Worm (Caenorhabditis elegans) whole organism, L3 larva: ENCODE results near the gene tpst-1.

ENCODE experiments used
- R02D3.7 ChIP-seq: fragments of 150-350 bp; optimal IDR thresholded peaks from 2 replicates; lab custom pipeline; 2014; ENCODE audit warnings: missing biosample characterization, missing genetic modification characterization
- ZK546.5 ChIP-seq: sonication (generic microtip); optimal IDR thresholded peaks from 2 replicates; lab custom pipeline; 2017; ENCODE audit warnings: missing biosample characterization, missing genetic modification characterization
- ama-1 ChIP-seq: fragments of 150-350 bp; optimal IDR thresholded peaks from 2 replicates; lab custom pipeline; 2018
- ceh-16 ChIP-seq: sonication (generic microtip); optimal IDR thresholded peaks from 2 replicates; lab custom pipeline; 2017; ENCODE audit warnings: missing biosample characterization, missing genetic modification characterization
- ceh-28 ChIP-seq: fragments of 150-350 bp; optimal IDR thresholded peaks from 2 replicates; lab custom pipeline; 2014; ENCODE audit warnings: missing biosample characterization, missing genetic modification reagents, missing genetic modification characterization
- ceh-82 ChIP-seq: fragments of 150-350 bp; optimal IDR thresholded peaks from 2 replicates; lab custom pipeline; 2014; ENCODE audit warnings: missing biosample characterization, missing genetic modification characterization
- egl-5 ChIP-seq: fragments of 150-350 bp; optimal IDR thresholded peaks from 2 replicates; lab custom pipeline; 2017; ENCODE audit warnings: missing biosample characterization, missing genetic modification reagents, missing genetic modification characterization, inconsistent platforms
- elt-2 ChIP-seq: sonication (generic microtip); optimal IDR thresholded peaks from 2 replicates; lab custom pipeline; 2016; ENCODE audit warnings: missing genetic modification reagents, mild to moderate bottlenecking, missing genetic modification characterization, missing compliant biosample characterization
- elt-3 ChIP-seq, 3 experiments: fragments of 150-350 bp in 1 of 3; sonication (generic microtip) in 2 of 3; optimal IDR thresholded peaks; 2 replicates in 2 of 3; 4 replicates in 1 of 3; lab custom pipeline; 2014 to 2017; ENCODE audit warnings: missing biosample characterization in 3 of 3, missing genetic modification characterization in 3 of 3
- eor-1 ChIP-seq, 2 experiments: fragments of 150-350 bp; optimal IDR thresholded peaks; 2 replicates each; lab custom pipeline; 2014 to 2018; ENCODE audit warnings: missing biosample characterization in 2 of 2, missing genetic modification characterization in 2 of 2
- fkh-10 ChIP-seq: sonication (generic microtip); optimal IDR thresholded peaks from 2 replicates; lab custom pipeline; 2017; ENCODE audit warnings: missing biosample characterization, missing genetic modification reagents, missing genetic modification characterization
- fkh-2 ChIP-seq: fragments of 150-350 bp; optimal IDR thresholded peaks from 2 replicates; lab custom pipeline; 2014; ENCODE audit warnings: missing biosample characterization, missing genetic modification reagents, missing genetic modification characterization
- hmg-11 ChIP-seq: sonication (generic microtip); optimal IDR thresholded peaks from 2 replicates; lab custom pipeline; 2016; ENCODE audit warnings: missing genetic modification characterization, missing compliant biosample characterization
- lin-15B ChIP-seq: fragments of 150-350 bp; optimal IDR thresholded peaks from 2 replicates; lab custom pipeline; 2014; ENCODE audit warnings: missing biosample characterization, missing genetic modification characterization
- lin-39 ChIP-seq: fragments of 150-350 bp; optimal IDR thresholded peaks from 2 replicates; lab custom pipeline; 2018; ENCODE audit warnings: missing biosample characterization, missing genetic modification reagents, missing genetic modification characterization
- mdl-1 ChIP-seq: fragments of 150-350 bp; optimal IDR thresholded peaks from 2 replicates; lab custom pipeline; 2014; ENCODE audit warnings: missing biosample characterization, missing genetic modification characterization
- mml-1 ChIP-seq: fragments of 150-350 bp; sonication (generic microtip); optimal IDR thresholded peaks from 3 replicates; lab custom pipeline; 2014; ENCODE audit warnings: missing biosample characterization, missing genetic modification characterization
- nfya-1 ChIP-seq: sonication (generic microtip); optimal IDR thresholded peaks from 2 replicates; lab custom pipeline; 2017; ENCODE audit warnings: missing genetic modification characterization, mild to moderate bottlenecking, missing compliant biosample characterization, antibody characterized with exemption, moderate library complexity; ENCODE audit not compliant: insufficient read depth
- nhr-12 ChIP-seq: fragments of 150-350 bp; optimal IDR thresholded peaks from 2 replicates; lab custom pipeline; 2014; ENCODE audit warnings: missing biosample characterization, missing genetic modification characterization
- nhr-23 ChIP-seq: fragments of 150-350 bp; optimal IDR thresholded peaks from 2 replicates; lab custom pipeline; 2014; ENCODE audit warnings: missing biosample characterization, missing genetic modification reagents, missing genetic modification characterization
- nhr-237 ChIP-seq: fragments of 150-350 bp; optimal IDR thresholded peaks from 2 replicates; lab custom pipeline; 2014; ENCODE audit warnings: missing biosample characterization, missing genetic modification characterization
- nhr-25 ChIP-seq: sonication (generic microtip); optimal IDR thresholded peaks from 2 replicates; lab custom pipeline; 2017; ENCODE audit warnings: missing biosample characterization, missing genetic modification characterization
- nhr-28 ChIP-seq: fragments of 150-350 bp; optimal IDR thresholded peaks from 2 replicates; lab custom pipeline; 2014; ENCODE audit warnings: missing biosample characterization, missing genetic modification characterization
- nhr-43 ChIP-seq: sonication (generic microtip); optimal IDR thresholded peaks from 2 replicates; lab custom pipeline; 2016; ENCODE audit warnings: mild to moderate bottlenecking, missing genetic modification characterization, missing compliant biosample characterization; ENCODE audit not compliant: poor library complexity, severe bottlenecking
- nhr-67 ChIP-seq: fragments of 150-350 bp; optimal IDR thresholded peaks from 2 replicates; lab custom pipeline; 2014; ENCODE audit warnings: missing biosample characterization, missing genetic modification characterization
- pha-4 ChIP-seq: fragments of 150-350 bp; optimal IDR thresholded peaks from 2 replicates; lab custom pipeline; 2014; ENCODE audit warnings: missing biosample characterization, missing genetic modification reagents, missing genetic modification characterization
- pqm-1 ChIP-seq: fragments of 150-350 bp; optimal IDR thresholded peaks from 2 replicates; lab custom pipeline; 2017; ENCODE audit warnings: missing biosample characterization, missing genetic modification characterization, inconsistent platforms
- sea-2 ChIP-seq: fragments of 150-350 bp; sonication (generic microtip); optimal IDR thresholded peaks from 4 replicates; lab custom pipeline; 2014; ENCODE audit warnings: missing biosample characterization, missing genetic modification reagents, missing genetic modification characterization
- snpc-4 ChIP-seq: fragments of 150-350 bp; optimal IDR thresholded peaks from 2 replicates; lab custom pipeline; 2014; ENCODE audit warnings: missing biosample characterization, missing genetic modification characterization
- tbx-2 ChIP-seq: sonication (generic microtip); optimal IDR thresholded peaks from 2 replicates; lab custom pipeline; 2016; ENCODE audit warnings: mild to moderate bottlenecking, missing genetic modification characterization, missing compliant biosample characterization
- unc-39 ChIP-seq: sonication (generic microtip); optimal IDR thresholded peaks from 4 replicates; lab custom pipeline; 2017; ENCODE audit warnings: missing biosample characterization, missing genetic modification characterization
- unc-62 ChIP-seq: fragments of 150-350 bp; sonication (generic microtip); optimal IDR thresholded peaks from 4 replicates; lab custom pipeline; 2014; ENCODE audit warnings: missing biosample characterization, missing genetic modification reagents, missing genetic modification characterization
- ztf-4 ChIP-seq: fragments of 150-350 bp; optimal IDR thresholded peaks from 2 replicates; lab custom pipeline; 2014; ENCODE audit warnings: missing biosample characterization, missing genetic modification characterization

The tpst-1 gene

DNA sequence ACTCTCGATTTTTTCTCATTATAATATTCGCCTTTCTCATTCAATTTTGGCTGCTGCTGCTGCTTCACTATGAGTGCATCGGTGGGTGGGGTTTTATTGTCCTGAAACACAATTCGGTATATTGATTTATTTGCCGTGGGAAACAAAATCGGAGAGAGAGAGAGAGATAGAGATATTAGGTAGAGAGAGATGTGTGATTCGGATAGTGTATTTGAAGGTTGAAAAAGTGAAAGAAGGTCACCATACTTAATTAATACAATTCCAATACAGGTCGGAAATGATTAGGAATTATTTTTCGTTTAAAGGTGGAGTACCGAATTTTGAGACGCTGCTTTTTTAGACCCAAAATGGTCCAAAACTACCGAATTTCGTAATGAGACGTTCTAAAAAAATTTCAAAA is at the start of gene tpst-1:
Gene tpst-1, minus strand, starts transcription at position 101 of the 400 bp plus-strand sequence.
- TF ChIP-seq unc-62 (GFP tag; lab: Kevin White, UChicago) = no peak
- no peak for TF ChIP-seq fkh-2 (tag; lab: Kevin White, UChicago)
- no peak for TF ChIP-seq sea-2
- TF ChIP-seq nhr-12 (tag; lab: Kevin White, UChicago) = no peak
- TF ChIP-seq nhr-43 (tag; lab: Kevin White, UChicago) = no peak
- TF ChIP-seq ceh-28 (tag; lab: Kevin White, UChicago) = no peak
- TF ChIP-seq ceh-82 = no peak
- no peak for TF ChIP-seq R02D3.7
- no peak for TF ChIP-seq ama-1 (lab: Kevin White, UChicago)
- TF ChIP-seq nhr-237 (tag; lab: Kevin White, UChicago) = no peak
- no peak for TF ChIP-seq elt-3 (tag; optimal IDR thresholded peaks at IDR 0.05; lab: Kevin White, UChicago)

DNA sequence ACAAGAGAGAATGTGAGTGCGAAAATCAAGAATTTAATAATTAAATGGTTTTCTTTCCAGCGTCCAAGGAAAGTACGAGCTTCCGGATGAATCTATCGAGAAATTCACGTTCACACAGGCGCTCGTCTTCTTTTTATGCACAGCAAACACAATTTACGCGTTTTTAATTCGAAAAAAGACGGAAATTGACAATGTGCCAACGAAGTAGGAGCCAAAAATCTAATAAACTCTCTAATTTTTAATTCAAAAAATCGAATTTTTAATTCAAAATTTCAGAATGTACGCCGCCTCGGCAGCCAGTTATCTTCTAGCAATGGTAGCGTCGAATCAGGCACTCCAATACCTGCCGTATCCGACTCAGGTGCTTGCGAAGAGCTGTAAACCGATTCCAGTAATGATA is 49.6 kb upstream of the tpst-1 start:
- TF ChIP-seq nhr-28 (tag; lab: Kevin White, UChicago) (no peak), unc-39 (no peak), ZK546.5 (no peak), unc-62 (GFP tag; lab: Kevin White, UChicago) (no peak), ceh-16 (tag; lab: Kevin White, UChicago) (no peak), sea-2 (no peak), nhr-25 (no peak), ceh-28 (tag; lab: Kevin White, UChicago) (no peak), ztf-4 (tag; lab: Kevin White, UChicago) (no peak), ceh-82 (no peak), elt-2 (tag; lab: Kevin White, UChicago) (no peak), snpc-4 (no peak), mml-1 (no peak), pqm-1 (tag; lab: Kevin White, UChicago) (no peak), fkh-10 (no peak)

DNA sequence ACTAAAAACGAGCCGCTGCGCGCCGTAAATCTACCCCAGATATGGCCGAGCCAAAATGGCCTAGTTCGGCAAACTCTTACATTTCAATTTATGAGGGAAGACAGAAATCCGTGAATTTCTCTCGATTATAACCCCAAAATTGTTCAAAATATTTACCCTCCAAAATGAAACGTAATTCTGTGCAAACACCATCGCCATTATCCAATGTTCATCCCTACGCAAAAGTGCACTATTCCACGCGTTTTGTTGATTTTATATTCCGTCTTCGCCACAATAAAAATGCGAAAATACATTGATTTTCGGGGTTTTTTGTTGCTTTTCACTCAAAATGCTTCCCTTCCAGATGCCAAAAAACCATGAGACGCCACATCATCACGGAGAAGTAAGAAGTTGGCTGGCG is 49.1 kb upstream of the tpst-1 start, which contains the start of gene hut-1:
Gene hut-1, plus strand, starts transcription at position 344 of the 400 bp plus-strand sequence.
- TF ChIP-seq pha-4 (tag; lab: Kevin White, UChicago) = peak; percentile 84
- peak; percentile 63 for TF ChIP-seq hmg-11
- TF ChIP-seq ama-1 (lab: Kevin White, UChicago) = no peak
- TF ChIP-seq ztf-4 (tag; lab: Kevin White, UChicago) = no peak
- no peak for TF ChIP-seq nhr-237 (tag; lab: Kevin White, UChicago)
- peak; percentile 44 for TF ChIP-seq lin-15B
- TF ChIP-seq mdl-1 (tag; lab: Kevin White, UChicago) = no peak
- TF ChIP-seq nhr-67 = no peak
- TF ChIP-seq nhr-25 = no peak
- peak; percentile 93 for TF ChIP-seq egl-5 (tag; lab: Kevin White, UChicago)
- peak; percentile 9 for TF ChIP-seq snpc-4
- TF ChIP-seq lin-39 (tag; lab: Kevin White, UChicago) = peak; percentile 38
- TF ChIP-seq nfya-1 (tag; lab: Kevin White, UChicago) = peak; percentile 68
- TF ChIP-seq nhr-23 (tag; lab: Kevin White, UChicago) = peak; percentile 16
- TF ChIP-seq eor-1 (tag; optimal IDR thresholded peaks at IDR 0.05; lab: Kevin White, UChicago) = no peak
- TF ChIP-seq nhr-28 (tag; lab: Kevin White, UChicago) = no peak
- no peak for TF ChIP-seq fkh-2 (tag; lab: Kevin White, UChicago)

DNA sequence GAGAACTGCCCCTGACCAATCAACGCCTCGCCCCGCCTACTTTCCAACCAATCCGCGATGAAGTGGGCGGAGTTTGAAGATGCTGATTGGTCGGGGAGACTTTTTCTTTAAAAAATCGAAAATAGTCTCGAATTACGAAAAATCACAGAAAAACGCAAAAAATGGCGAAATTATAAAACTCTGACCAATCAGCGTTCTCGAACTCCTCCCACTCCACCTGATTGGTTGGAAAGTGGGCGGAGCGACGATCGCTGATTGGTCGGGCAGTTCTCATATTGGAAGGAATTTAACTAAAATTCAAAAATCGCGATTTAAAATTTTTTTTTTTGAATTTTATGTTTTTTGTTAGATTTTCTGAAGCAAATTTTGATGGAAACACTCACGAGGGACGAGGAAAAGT is 41.2 kb upstream of the tpst-1 start:
- TF ChIP-seq tbx-2 (tag; lab: Kevin White, UChicago) (no peak), unc-62 (GFP tag; lab: Kevin White, UChicago) (no peak), nhr-28 (tag; lab: Kevin White, UChicago) (no peak), nfya-1 (tag; lab: Kevin White, UChicago) (peak; percentile 77)

ce11 chrIII:12702375-12702774 is 40.3 kb upstream of the tpst-1 start:
- TF ChIP-seq sea-2 = no peak
- TF ChIP-seq nfya-1 (tag; lab: Kevin White, UChicago) = peak; percentile 82
